Fruit fly (Drosophila melanogaster) whole organism, embryonic: ENCODE data around the gene CG18478.

Source experiments
- Adf1 ChIP-seq: fragments of 200-800 bp; sonication (Bioruptor generic); IDR thresholded peaks from 2 replicates; pipeline ENCODE4 v1.3.6; 2022; ENCODE audit warnings: missing biosample characterization, missing genetic modification characterization
- CG11085 ChIP-seq: fragments of 200-800 bp; sonication (Bioruptor generic); IDR thresholded peaks from 2 replicates; pipeline ENCODE4 v1.3.6; 2022; ENCODE audit warnings: missing biosample characterization, missing genetic modification characterization
- CG11695 ChIP-seq: fragments of 200-800 bp; sonication (Bioruptor generic); IDR thresholded peaks from 3 replicates; pipeline ENCODE4 v1.3.6; 2022; ENCODE audit warnings: missing biosample characterization, missing genetic modification characterization
- CG12769 ChIP-seq: fragments of 200-800 bp; sonication (Bioruptor generic); optimal IDR thresholded peaks from 2 replicates; lab custom pipeline; 2019; ENCODE audit warnings: missing biosample characterization, mild to moderate bottlenecking, missing genetic modification characterization, moderate library complexity
- CG13775 ChIP-seq: fragments of 200-800 bp; sonication (Bioruptor generic); optimal IDR thresholded peaks from 3 replicates; lab custom pipeline; 2017; ENCODE audit warnings: missing biosample characterization, mild to moderate bottlenecking, missing genetic modification characterization
- CG14050 ChIP-seq: fragments of 200-800 bp; sonication (Bioruptor generic); IDR thresholded peaks from 3 replicates; pipeline ENCODE4 v1.3.6; 2022; ENCODE audit warnings: missing biosample characterization, missing genetic modification characterization
- CG15479 ChIP-seq: fragments of 200-800 bp; sonication (Bioruptor generic); optimal IDR thresholded peaks from 3 replicates; lab custom pipeline; 2019; ENCODE audit warnings: missing biosample characterization, mild to moderate bottlenecking, missing genetic modification characterization, moderate library complexity
- CG2120 ChIP-seq: fragments of 200-800 bp; sonication (Bioruptor generic); optimal IDR thresholded peaks from 3 replicates; lab custom pipeline; 2016; ENCODE audit warnings: missing biosample characterization, missing genetic modification characterization
- CG2712 ChIP-seq: fragments of 200-800 bp; optimal IDR thresholded peaks from 3 replicates; lab custom pipeline; 2019; ENCODE audit warnings: missing biosample characterization, mild to moderate bottlenecking, missing genetic modification characterization, moderate library complexity
- CG2889 ChIP-seq: fragments of 200-800 bp; sonication (Bioruptor generic); IDR thresholded peaks from 3 replicates; pipeline ENCODE4 v1.3.6; 2022; ENCODE audit warnings: missing biosample characterization, missing genetic modification characterization
- CG31224 ChIP-seq: fragments of 200-800 bp; sonication (Bioruptor generic); IDR thresholded peaks from 2 replicates; pipeline ENCODE4 v1.3.6; 2022; ENCODE audit warnings: missing biosample characterization, missing genetic modification characterization
- CG3838 ChIP-seq: fragments of 200-800 bp; sonication (Bioruptor generic); optimal IDR thresholded peaks from 3 replicates; lab custom pipeline; 2016; ENCODE audit warnings: missing biosample characterization, missing genetic modification characterization
- CG3847 ChIP-seq: fragments of 200-800 bp; sonication (Bioruptor generic); IDR thresholded peaks from 2 replicates; pipeline ENCODE4 v1.3.6; 2022; ENCODE audit warnings: missing biosample characterization, missing genetic modification characterization
- CG4617 ChIP-seq: fragments of 200-800 bp; sonication (Bioruptor generic); optimal IDR thresholded peaks from 3 replicates; lab custom pipeline; 2016; ENCODE audit warnings: missing biosample characterization, missing genetic modification characterization, borderline replicate concordance
- CG6175 ChIP-seq: fragments of 200-800 bp; sonication (Bioruptor generic); IDR thresholded peaks from 3 replicates; pipeline ENCODE4 v1.3.6; 2022; ENCODE audit warnings: missing biosample characterization, missing genetic modification characterization
- CG6654 ChIP-seq: fragments of 200-800 bp; sonication (Bioruptor generic); optimal IDR thresholded peaks from 2 replicates; lab custom pipeline; 2017; ENCODE audit warnings: missing biosample characterization, mild to moderate bottlenecking, missing genetic modification characterization
- CG7372 ChIP-seq: fragments of 200-800 bp; sonication (Bioruptor generic); IDR thresholded peaks from 2 replicates; pipeline ENCODE4 v1.3.6; 2022; ENCODE audit warnings: missing biosample characterization, missing genetic modification characterization
- CG8290 ChIP-seq, 3 experiments: fragments of 200-800 bp; sonication (Bioruptor generic); optimal IDR thresholded peaks; 2 replicates each; lab custom pipeline; 2016 to 2019; ENCODE audit warnings: missing biosample characterization in 3 of 3, missing genetic modification characterization in 3 of 3, mild to moderate bottlenecking in 2 of 3, moderate library complexity in 1 of 3
- CG9609 ChIP-seq: fragments of 200-800 bp; sonication (Bioruptor generic); optimal IDR thresholded peaks from 3 replicates; lab custom pipeline; 2016; ENCODE audit warnings: missing biosample characterization, missing genetic modification characterization
- CG9932 ChIP-seq: fragments of 200-800 bp; sonication (Bioruptor generic); IDR thresholded peaks from 2 replicates; pipeline ENCODE4 v1.3.6; 2022; ENCODE audit warnings: missing biosample characterization, missing genetic modification characterization
- D19B ChIP-seq: fragments of 200-800 bp; sonication (Bioruptor generic); optimal IDR thresholded peaks from 2 replicates; lab custom pipeline; 2017; ENCODE audit warnings: missing biosample characterization, mild to moderate bottlenecking, missing genetic modification characterization
- Dbx ChIP-seq: fragments of 200-800 bp; sonication (Bioruptor generic); IDR thresholded peaks from 3 replicates; pipeline ENCODE4 v1.3.6; 2022; ENCODE audit warnings: missing biosample characterization, missing genetic modification characterization
- Deaf1 ChIP-seq: fragments of 200-800 bp; optimal IDR thresholded peaks from 3 replicates; lab custom pipeline; 2019; ENCODE audit warnings: missing biosample characterization, mild to moderate bottlenecking, missing genetic modification characterization, moderate library complexity
- Elba2 ChIP-seq: fragments of 200-800 bp; sonication (Bioruptor generic); optimal IDR thresholded peaks from 3 replicates; lab custom pipeline; 2016; ENCODE audit warnings: missing biosample characterization, missing genetic modification characterization
- GATAe ChIP-seq: fragments of 200-800 bp; sonication (Bioruptor generic); conservative IDR thresholded peaks from 2 replicates; pipeline ENCODE4 v1.3.6; 2022; ENCODE audit warnings: missing biosample characterization, missing genetic modification characterization
- Hmr ChIP-seq: fragments of 200-800 bp; sonication (Bioruptor generic); optimal IDR thresholded peaks from 3 replicates; lab custom pipeline; 2017; ENCODE audit warnings: mild to moderate bottlenecking, missing biosample characterization, missing genetic modification reagents, missing genetic modification characterization
- Hr51 ChIP-seq, 2 experiments: fragments of 200-800 bp; sonication (Bioruptor generic); optimal IDR thresholded peaks; 2 replicates in 1 of 2; 3 replicates in 1 of 2; lab custom pipeline; 2016 to 2018; ENCODE audit warnings: missing biosample characterization in 2 of 2, missing genetic modification characterization in 2 of 2, mild to moderate bottlenecking in 1 of 2, moderate library complexity in 1 of 2
- Hsf ChIP-seq: fragments of 200-800 bp; sonication (Bioruptor generic); optimal IDR thresholded peaks from 3 replicates; lab custom pipeline; 2016; ENCODE audit warnings: missing biosample characterization, missing genetic modification characterization
- Ptx1 ChIP-seq: fragments of 200-800 bp; sonication (Bioruptor generic); IDR thresholded peaks from 2 replicates; pipeline ENCODE4 v1.3.6; 2022; ENCODE audit warnings: missing biosample characterization, missing genetic modification characterization
- amos ChIP-seq: fragments of 200-800 bp; sonication (Bioruptor generic); IDR thresholded peaks from 2 replicates; pipeline ENCODE4 v1.3.6; 2022; ENCODE audit warnings: missing biosample characterization, missing genetic modification characterization; ENCODE audit not compliant: partially characterized antibody
- ase ChIP-seq: fragments of 200-800 bp; sonication (Bioruptor generic); IDR thresholded peaks from 3 replicates; pipeline ENCODE4 v1.3.6; 2022; ENCODE audit warnings: missing biosample characterization, missing genetic modification characterization
- bsh ChIP-seq, 2 experiments: fragments of 200-800 bp; sonication (Bioruptor generic); optimal IDR thresholded peaks; 2 replicates each; lab custom pipeline; 2017 to 2018; ENCODE audit warnings: mild to moderate bottlenecking in 2 of 2, missing biosample characterization in 2 of 2, missing genetic modification characterization in 2 of 2, moderate library complexity in 1 of 2
- chif ChIP-seq, 2 experiments: fragments of 200-800 bp; sonication (Bioruptor generic); optimal IDR thresholded peaks; 3 replicates each; lab custom pipeline; 2016; ENCODE audit warnings: missing biosample characterization in 2 of 2, missing genetic modification characterization in 2 of 2
- cwo ChIP-seq: fragments of 200-800 bp; sonication (Bioruptor generic); optimal IDR thresholded peaks from 3 replicates; lab custom pipeline; 2017; ENCODE audit warnings: missing biosample characterization, missing genetic modification characterization, mild to moderate bottlenecking, moderate library complexity, missing genetic modification reagents
- danr ChIP-seq: fragments of 200-800 bp; sonication (Bioruptor generic); IDR thresholded peaks from 2 replicates; pipeline ENCODE4 v1.3.6; 2022; ENCODE audit warnings: missing biosample characterization, missing genetic modification characterization
- fru ChIP-seq: fragments of >200 bp; optimal IDR thresholded peaks from 2 replicates; lab custom pipeline; 2017
- gcm2 ChIP-seq: fragments of 200-800 bp; sonication (Bioruptor generic); optimal IDR thresholded peaks from 2 replicates; lab custom pipeline; 2016; ENCODE audit warnings: missing biosample characterization, missing genetic modification characterization
- jumu ChIP-seq: fragments of 200-800 bp; sonication (Bioruptor generic); optimal IDR thresholded peaks from 3 replicates; lab custom pipeline; 2016; ENCODE audit warnings: missing biosample characterization, missing genetic modification characterization
- klu ChIP-seq: fragments of 200-800 bp; sonication (Bioruptor generic); IDR thresholded peaks from 2 replicates; pipeline ENCODE4 v1.3.6; 2022; ENCODE audit warnings: missing biosample characterization, missing genetic modification characterization
- lmd ChIP-seq: fragments of 200-800 bp; sonication (Bioruptor generic); IDR thresholded peaks from 2 replicates; pipeline ENCODE4 v1.3.6; 2022; ENCODE audit warnings: missing biosample characterization, missing genetic modification characterization
- lov ChIP-seq, 2 experiments: fragments of 200-800 bp in 1 of 2; fragments of >200 bp in 1 of 2; sonication (Bioruptor generic) in 1 of 2; IDR thresholded peaks in 1 of 2; optimal IDR thresholded peaks in 1 of 2; 2 replicates in 1 of 2; 3 replicates in 1 of 2; pipeline versions ENCODE4 v1.3.6 to Lab custom; 2017 to 2022; ENCODE audit warnings: missing biosample characterization in 1 of 2, missing genetic modification characterization in 1 of 2
- oc ChIP-seq: fragments of 200-800 bp; sonication (Bioruptor generic); optimal IDR thresholded peaks from 2 replicates; lab custom pipeline; 2018; ENCODE audit warnings: missing biosample characterization, mild to moderate bottlenecking, missing genetic modification characterization, moderate library complexity
- odd ChIP-seq: fragments of 200-800 bp; sonication (Bioruptor generic); optimal IDR thresholded peaks from 2 replicates; lab custom pipeline; 2017; ENCODE audit warnings: missing biosample characterization, mild to moderate bottlenecking, missing genetic modification characterization
- prd ChIP-seq, 3 experiments: fragments of >200 bp in 2 of 3; fragments of 200-800 bp in 1 of 3; sonication (Bioruptor generic) in 1 of 3; optimal IDR thresholded peaks in 2 of 3; IDR thresholded peaks in 1 of 3; 2 replicates in 2 of 3; 3 replicates in 1 of 3; pipeline versions ENCODE4 v1.3.6 to Lab custom; 2017 to 2022; ENCODE audit warnings: missing biosample characterization in 1 of 3, missing genetic modification characterization in 1 of 3
- run ChIP-seq: fragments of 200-800 bp; sonication (Bioruptor generic); optimal IDR thresholded peaks from 3 replicates; lab custom pipeline; 2018; ENCODE audit warnings: missing biosample characterization, mild to moderate bottlenecking, missing genetic modification characterization
- shn ChIP-seq: fragments of 200-800 bp; sonication (Bioruptor generic); optimal IDR thresholded peaks from 3 replicates; lab custom pipeline; 2016; ENCODE audit warnings: missing biosample characterization, missing genetic modification characterization
- stc ChIP-seq: fragments of 200-800 bp; sonication (Bioruptor generic); IDR thresholded peaks from 2 replicates; pipeline ENCODE4 v1.3.6; 2022; ENCODE audit warnings: missing biosample characterization, missing genetic modification characterization
- unc-4 ChIP-seq: fragments of 200-800 bp; sonication (Bioruptor generic); IDR thresholded peaks from 2 replicates; pipeline ENCODE4 v1.3.6; 2022; ENCODE audit warnings: missing biosample characterization, missing genetic modification characterization; ENCODE audit not compliant: partially characterized antibody
- usp ChIP-seq: fragments of >200 bp; optimal IDR thresholded peaks from 2 replicates; lab custom pipeline; 2017; ENCODE audit warnings: missing biosample characterization, missing genetic modification characterization

The CG18478 gene

dm6 chr2L:15629596-15630168 lies 40.3 kb upstream of the CG18478 start, which contains the start of gene CG18480 (continued):
- no peak for TF ChIP-seq jumu (GFP tag; lab: Kevin White, UChicago)
- no peak for TF ChIP-seq bsh (GFP tag; optimal IDR thresholded peaks at IDR 0.05; lab: Kevin White, UChicago)
- no peak for TF ChIP-seq CG15479 (GFP tag; lab: Kevin White, UChicago)
- no peak for TF ChIP-seq CG8290 (GFP tag; optimal IDR thresholded peaks at IDR 0.05; lab: Kevin White, UChicago)
- peak in 1 of 2 experiments; percentile 78 for TF ChIP-seq CG8290 (tag; optimal IDR thresholded peaks at IDR 0.05; lab: Kevin White, UChicago)
- no peak for TF ChIP-seq danr (GFP tag; lab: Robert Waterston, UW)
- no peak for TF ChIP-seq oc (tag; lab: Kevin White, UChicago)
- no peak for TF ChIP-seq CG6654 (GFP tag; lab: Kevin White, UChicago)
- TF ChIP-seq Hr51 (GFP tag; optimal IDR thresholded peaks at IDR 0.05; lab: Kevin White, UChicago): peak; percentile 11 to 36
- TF ChIP-seq klu (GFP tag; lab: Robert Waterston, UW): no peak
- peak; percentile 56; the same call in 2 of the 3 replicates for TF ChIP-seq CG11695 (GFP tag; lab: Robert Waterston, UW)
- no peak for TF ChIP-seq CG14050
- no peak for TF ChIP-seq CG13775 (GFP tag; lab: Kevin White, UChicago)
- peak; percentile 36; the same call in 1 of the 2 replicates for TF ChIP-seq CG3847 (GFP tag; lab: Robert Waterston, UW)
- no peak for TF ChIP-seq CG7372 (GFP tag; lab: Robert Waterston, UW)
- no peak for TF ChIP-seq fru (lab: Kevin White, UChicago)
- no peak for TF ChIP-seq CG11085 (GFP tag; lab: Robert Waterston, UW)
- no peak for TF ChIP-seq amos (GFP tag; lab: Robert Waterston, UW)
- TF ChIP-seq CG31224 (GFP tag; lab: Robert Waterston, UW): no peak
- TF ChIP-seq GATAe (GFP tag; lab: Robert Waterston, UW): peak; percentile 100
- TF ChIP-seq CG6175 (GFP tag; lab: Robert Waterston, UW): no peak
- peak; percentile 85 for TF ChIP-seq CG2120 (GFP tag; lab: Kevin White, UChicago)
- TF ChIP-seq Dbx (GFP tag; lab: Robert Waterston, UW): 0 out of 3 replicates have a peak, but pooled peaks have one; percentile 52
- peak; percentile 21 to 27 for TF ChIP-seq chif (GFP tag; optimal IDR thresholded peaks at IDR 0.05; lab: Kevin White, UChicago)
- TF ChIP-seq Ptx1: peak; percentile 43; the same call in 1 of the 2 replicates
- no peak for TF ChIP-seq CG3838 (GFP tag; lab: Kevin White, UChicago)
- peak; percentile 47 for TF ChIP-seq Hmr (GFP tag; lab: Kevin White, UChicago)
- peak; percentile 41 for TF ChIP-seq shn
- peak; percentile 51 for TF ChIP-seq Deaf1 (tag; lab: Kevin White, UChicago)
- TF ChIP-seq usp: no peak
- no peak for TF ChIP-seq CG2712 (tag; lab: Kevin White, UChicago)
- TF ChIP-seq Hsf (GFP tag; lab: Kevin White, UChicago): peak; percentile 15
- no peak for TF ChIP-seq odd (GFP tag; lab: Kevin White, UChicago)
- TF ChIP-seq prd (optimal IDR thresholded peaks at IDR 0.05; lab: Kevin White, UChicago): no peak
- peak; percentile 32; the same call in 1 of the 3 replicates for TF ChIP-seq prd (GFP tag; IDR thresholded peaks at IDR 0.05; lab: Robert Waterston, UW)
- no peak for TF ChIP-seq lov (optimal IDR thresholded peaks at IDR 0.05; lab: Kevin White, UChicago)
- TF ChIP-seq lov (GFP tag; IDR thresholded peaks at IDR 0.05; lab: Robert Waterston, UW): no peak
- TF ChIP-seq lmd (GFP tag; lab: Robert Waterston, UW): peak; percentile 37; the same call in 1 of the 2 replicates
- peak; percentile 65 for TF ChIP-seq CG9932 (GFP tag; lab: Robert Waterston, UW)
- TF ChIP-seq unc-4 (GFP tag; lab: Robert Waterston, UW): no peak
- no peak for TF ChIP-seq CG4617 (GFP tag; lab: Kevin White, UChicago)
- TF ChIP-seq CG12769 (tag; lab: Kevin White, UChicago): peak; percentile 57
- TF ChIP-seq run: no peak
- TF ChIP-seq gcm2 (GFP tag; lab: Kevin White, UChicago): no peak
- peak; percentile 9 for TF ChIP-seq D19B
- TF ChIP-seq ase: peak; percentile 41; the same call in 1 of the 3 replicates
- TF ChIP-seq stc (GFP tag; lab: Robert Waterston, UW): no peak
- no peak for TF ChIP-seq CG9609
- TF ChIP-seq Adf1: peak; percentile 26; the same call in 1 of the 2 replicates
- no peak for TF ChIP-seq Elba2 (GFP tag; lab: Kevin White, UChicago)
- 0 out of 3 replicates have a peak, but pooled peaks have one; percentile 34 for TF ChIP-seq CG2889 (GFP tag; lab: Robert Waterston, UW)
- peak; percentile 50 for TF ChIP-seq cwo
